Fruit fly (Drosophila melanogaster) whole organism, pupa: ENCODE results near the gene CheA87a.
A peak's percentile ranks its signal among the peaks of the same experiment; 100 is the strongest.

ENCODE experiments used
- CG10348 ChIP-seq: fragments of 200-800 bp; sonication (Bioruptor generic); IDR thresholded peaks from 2 replicates; pipeline ENCODE4 v1.3.6; 2022; ENCODE audit warnings: missing biosample characterization, missing genetic modification characterization
- CG12605 ChIP-seq: fragments of 200-800 bp; sonication (Bioruptor generic); IDR thresholded peaks from 2 replicates; pipeline ENCODE4 v1.3.6; 2022; ENCODE audit warnings: missing biosample characterization, missing genetic modification characterization
- CG13204 ChIP-seq: fragments of 200-800 bp; sonication (Bioruptor generic); optimal IDR thresholded peaks from 2 replicates; lab custom pipeline; 2018; ENCODE audit warnings: missing biosample characterization, mild to moderate bottlenecking, missing genetic modification characterization, moderate library complexity
- CG14655 ChIP-seq: fragments of 200-800 bp; sonication (Bioruptor generic); optimal IDR thresholded peaks from 3 replicates; lab custom pipeline; 2017; ENCODE audit warnings: mild to moderate bottlenecking, missing biosample characterization, missing genetic modification reagents, missing genetic modification characterization
- CG15710 ChIP-seq: fragments of 200-800 bp; sonication (Bioruptor generic); optimal IDR thresholded peaks from 2 replicates; lab custom pipeline; 2018; ENCODE audit warnings: missing biosample characterization, mild to moderate bottlenecking, missing genetic modification characterization, moderate library complexity
- CG17806 ChIP-seq: fragments of 200-800 bp; sonication (Bioruptor generic); optimal IDR thresholded peaks from 2 replicates; lab custom pipeline; 2018; ENCODE audit warnings: missing biosample characterization, mild to moderate bottlenecking, missing genetic modification characterization, moderate library complexity
- CG32121 ChIP-seq: fragments of 200-800 bp; sonication (Bioruptor generic); IDR thresholded peaks from 2 replicates; pipeline ENCODE4 v1.3.6; 2022; ENCODE audit warnings: missing biosample characterization, missing genetic modification characterization
- CG34367 ChIP-seq: fragments of 200-800 bp; sonication (Bioruptor generic); optimal IDR thresholded peaks from 2 replicates; lab custom pipeline; 2018; ENCODE audit warnings: missing biosample characterization, mild to moderate bottlenecking, missing genetic modification characterization
- CG4496 ChIP-seq: fragments of 200-800 bp; sonication (Bioruptor generic); IDR thresholded peaks from 3 replicates; pipeline ENCODE4 v1.3.6; 2022; ENCODE audit warnings: missing biosample characterization, missing genetic modification characterization
- CG8159 ChIP-seq: fragments of 200-800 bp; sonication (Bioruptor generic); optimal IDR thresholded peaks from 3 replicates; lab custom pipeline; 2018; ENCODE audit warnings: missing biosample characterization, mild to moderate bottlenecking, missing genetic modification characterization, moderate library complexity
- CG8301 ChIP-seq: fragments of 200-800 bp; sonication (Bioruptor generic); optimal IDR thresholded peaks from 2 replicates; lab custom pipeline; 2018; ENCODE audit warnings: missing biosample characterization, mild to moderate bottlenecking, missing genetic modification characterization
- CG9948 ChIP-seq: fragments of 200-800 bp; sonication (Bioruptor generic); optimal IDR thresholded peaks from 2 replicates; lab custom pipeline; 2018; ENCODE audit warnings: missing biosample characterization, mild to moderate bottlenecking, missing genetic modification characterization, moderate library complexity
- D1 ChIP-seq: fragments of 200-800 bp; sonication (Bioruptor generic); optimal IDR thresholded peaks from 2 replicates; lab custom pipeline; 2018; ENCODE audit warnings: missing biosample characterization, mild to moderate bottlenecking, missing genetic modification characterization, moderate library complexity
- EcR ChIP-seq: fragments of 200-800 bp; sonication (Bioruptor generic); optimal IDR thresholded peaks from 3 replicates; lab custom pipeline; 2019; ENCODE audit warnings: missing biosample characterization, missing genetic modification characterization, mild to moderate bottlenecking, moderate library complexity, missing genetic modification reagents
- Ets98B ChIP-seq: fragments of 200-800 bp; sonication (Bioruptor generic); IDR thresholded peaks from 2 replicates; pipeline ENCODE4 v1.3.6; 2022; ENCODE audit warnings: missing biosample characterization, missing genetic modification characterization
- Pif1A ChIP-seq: fragments of 200-800 bp; sonication (Bioruptor generic); optimal IDR thresholded peaks from 3 replicates; lab custom pipeline; 2016; ENCODE audit warnings: missing biosample characterization, missing genetic modification characterization
- Pif1B ChIP-seq: fragments of 200-800 bp; sonication (Bioruptor generic); optimal IDR thresholded peaks from 3 replicates; lab custom pipeline; 2016; ENCODE audit warnings: missing biosample characterization, missing genetic modification characterization
- Snoo ChIP-seq: fragments of 200-800 bp; sonication (Bioruptor generic); optimal IDR thresholded peaks from 3 replicates; lab custom pipeline; 2017; ENCODE audit warnings: missing biosample characterization, mild to moderate bottlenecking, missing genetic modification characterization, inconsistent platforms
- fd96Ca ChIP-seq: fragments of 200-800 bp; sonication (Bioruptor generic); IDR thresholded peaks from 3 replicates; pipeline ENCODE4 v1.3.6; 2022; ENCODE audit warnings: missing biosample characterization, missing genetic modification characterization
- gl ChIP-seq: fragments of 200-800 bp; sonication (Bioruptor generic); optimal IDR thresholded peaks from 2 replicates; lab custom pipeline; 2018; ENCODE audit warnings: missing biosample characterization, mild to moderate bottlenecking, missing genetic modification characterization
- rn ChIP-seq: fragments of 200-800 bp; sonication (Bioruptor generic); IDR thresholded peaks from 2 replicates; pipeline ENCODE4 v1.3.6; 2022; ENCODE audit warnings: missing biosample characterization, missing genetic modification characterization

Gene CheA87a

DNA sequence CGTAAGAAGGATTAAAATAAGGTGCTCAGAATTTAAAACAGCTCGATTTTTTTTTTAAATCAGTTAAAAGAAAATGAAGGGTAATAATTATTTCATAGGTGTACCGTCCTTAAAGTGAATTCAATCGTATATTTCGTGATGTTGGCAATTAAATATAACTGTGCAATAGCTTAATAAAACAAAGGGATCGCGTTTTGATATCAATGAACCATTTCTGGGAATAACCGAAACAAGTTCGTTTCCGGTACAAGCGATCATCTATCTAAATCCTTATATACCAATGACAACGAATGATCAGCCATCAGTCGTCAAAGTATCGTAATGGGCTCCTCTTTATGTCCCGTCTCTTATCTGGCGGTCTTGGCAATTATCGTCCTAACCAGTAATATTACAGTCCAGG lies at the start of gene CheA87a:
Gene CheA87a, plus strand, starts transcription at position 301 of the 400 bp plus-strand sequence.
- no peak for TF ChIP-seq Pif1A

DNA sequence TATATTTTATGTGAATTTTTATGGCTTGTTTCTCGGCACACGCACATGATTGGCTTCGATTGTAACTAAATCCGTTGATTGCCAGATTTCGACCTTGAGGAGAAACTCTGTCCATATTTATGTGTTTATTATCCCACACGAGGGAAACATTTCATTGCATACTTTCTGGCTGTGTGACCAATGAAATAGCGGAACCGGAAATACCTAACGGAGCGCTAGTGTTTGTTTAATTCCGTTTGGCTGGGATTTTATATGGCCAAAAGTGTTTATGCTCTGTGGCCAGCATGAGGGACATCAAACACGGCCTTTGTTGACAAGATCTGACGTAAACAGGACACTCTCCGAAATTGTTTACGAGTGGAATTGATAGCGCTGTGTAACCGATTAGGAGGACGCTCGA lies 49.6 kb upstream of the CheA87a start:
- TF ChIP-seq CG4496 (GFP tag; lab: Robert Waterston, UW) (peak; percentile 76; the same call in 2 of the 3 replicates), D1 (tag; lab: Kevin White, UChicago) (no peak), Pif1A (peak; percentile 20)

- TF ChIP-seq CG13204 (GFP tag; lab: Kevin White, UChicago) (no peak), CG32121 (no peak), CG8301 (tag; lab: Kevin White, UChicago) (no peak), CG34367 (tag; lab: Kevin White, UChicago) (no peak), CG12605 (GFP tag; lab: Robert Waterston, UW) (no peak), CG4496 (GFP tag; lab: Robert Waterston, UW) (no peak), EcR (GFP tag; lab: Kevin White, UChicago) (no peak), Snoo (tag; lab: Kevin White, UChicago) (no peak), Pif1A (no peak), D1 (tag; lab: Kevin White, UChicago) (no peak), CG15710 (no peak), Ets98B (GFP tag; lab: Robert Waterston, UW) (no peak), CG17806 (tag; lab: Kevin White, UChicago) (no peak), rn (GFP tag; lab: Robert Waterston, UW) (no peak), CG14655 (no peak), Pif1B (GFP tag; lab: Kevin White, UChicago) (no peak), CG8159 (no peak), fd96Ca (GFP tag; lab: Robert Waterston, UW) (no peak)
These were observed 36.4 kb upstream of the CheA87a start for dm6 chr3R:13333031-13333430.

DNA sequence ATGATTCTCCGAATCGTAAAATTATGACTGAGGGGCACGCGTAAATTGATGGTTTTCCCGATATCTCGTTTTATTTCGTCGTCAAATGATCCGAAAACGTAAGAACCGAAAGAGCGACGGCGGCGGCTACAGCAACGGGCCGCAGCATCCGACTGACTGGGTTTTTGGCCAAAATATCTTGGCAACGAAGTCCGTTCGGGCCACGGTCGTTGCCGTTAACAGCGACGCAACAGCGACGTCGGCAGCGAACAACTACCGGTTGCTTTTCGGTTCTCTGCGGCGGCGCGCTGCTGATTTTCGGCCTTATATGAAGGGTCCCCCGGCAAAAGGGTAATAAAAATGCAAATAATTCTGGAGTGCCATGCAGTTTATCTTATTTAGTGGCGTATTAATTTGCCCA lies 35.4 kb upstream of the CheA87a start, which contains the start of gene PK2-R2:
Gene PK2-R2, minus strand, starts transcription at position 160 of the 400 bp plus-strand sequence.
- TF ChIP-seq CG32121 (no peak), CG9948 (tag; lab: Kevin White, UChicago) (no peak), Snoo (tag; lab: Kevin White, UChicago) (no peak), fd96Ca (GFP tag; lab: Robert Waterston, UW) (no peak), CG10348 (no peak), CG13204 (GFP tag; lab: Kevin White, UChicago) (no peak), CG12605 (GFP tag; lab: Robert Waterston, UW) (no peak), Ets98B (GFP tag; lab: Robert Waterston, UW) (no peak), CG14655 (no peak), gl (no peak)

DNA sequence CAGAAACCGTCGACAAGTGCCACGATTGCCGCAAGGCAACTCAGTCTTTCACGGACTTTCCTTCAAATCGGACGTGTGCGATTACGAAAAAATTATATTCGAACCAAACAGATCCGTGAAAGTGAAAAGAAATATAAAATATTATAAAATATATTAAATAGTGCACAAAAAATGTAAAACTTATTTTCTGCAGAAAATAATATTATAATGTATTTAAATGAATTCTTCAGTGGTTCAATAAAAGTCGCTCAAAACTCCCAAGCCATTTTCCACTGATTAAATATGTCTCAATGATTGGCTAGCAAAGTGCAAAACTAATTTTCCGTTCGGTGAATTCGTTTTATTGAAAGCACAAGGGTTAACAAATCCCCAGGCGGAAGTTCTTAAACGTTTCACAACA lies 31.4 kb upstream of the CheA87a start, which contains the start of gene PK2-R1:
Gene PK2-R1, plus strand, starts transcription at position 301 of the 400 bp plus-strand sequence.
- TF ChIP-seq rn (GFP tag; lab: Robert Waterston, UW): no peak
- no peak for TF ChIP-seq CG10348
- no peak for TF ChIP-seq CG15710
- TF ChIP-seq EcR (GFP tag; lab: Kevin White, UChicago): no peak
- no peak for TF ChIP-seq Pif1A
- no peak for TF ChIP-seq fd96Ca (GFP tag; lab: Robert Waterston, UW)
- no peak for TF ChIP-seq CG17806 (tag; lab: Kevin White, UChicago)
- no peak for TF ChIP-seq CG32121

- TF ChIP-seq CG8159 (no peak), CG12605 (GFP tag; lab: Robert Waterston, UW) (no peak), Pif1B (GFP tag; lab: Kevin White, UChicago) (no peak)
These were observed 16.1 kb upstream of the CheA87a start, which contains the start of gene mthl12 for dm6 chr3R:13353373-13353772. Gene mthl12 (plus strand): TSS chr3R:13353673.

dm6 chr3R:13356960-13357359 lies 12.5 kb upstream of the CheA87a start:
- TF ChIP-seq rn (GFP tag; lab: Robert Waterston, UW): no peak
- TF ChIP-seq CG8159: no peak
- TF ChIP-seq CG14655: no peak
- no peak for TF ChIP-seq Pif1A
- no peak for TF ChIP-seq D1 (tag; lab: Kevin White, UChicago)
- TF ChIP-seq, all 21 proteins: peak for 0

dm6 chr3R:13360108-13360507 lies 9.3 kb upstream of the CheA87a start:
- TF ChIP-seq CG34367 (tag; lab: Kevin White, UChicago) (no peak), fd96Ca (GFP tag; lab: Robert Waterston, UW) (no peak), Pif1A (peak; percentile 30), D1 (tag; lab: Kevin White, UChicago) (peak; percentile 18), CG4496 (GFP tag; lab: Robert Waterston, UW) (peak; percentile 78)
